Worm (Caenorhabditis elegans): ENCODE results near the gene tre-5.
A peak's percentile ranks its signal among the peaks of the same experiment; 100 is the strongest.
"Not testable (repeated sequence)": the region's sequence is repeated elsewhere in the genome, so short reads cannot be mapped to it uniquely, and the experiment has no call there.

Gene tre-5

ce11 chrII:55204-55603 lies at the start of gene tre-5:
TSS of gene tre-5 (minus strand) at chrII:55304.
- TF ChIP-seq flt-1 (GFP tag; IDR thresholded peaks at IDR 0.05) (no peak), tab-1 (GFP tag; IDR thresholded peaks at IDR 0.05) (no peak), T22C8.4 (GFP tag; IDR thresholded peaks at IDR 0.05) (no peak), ztf-23 (GFP tag; IDR thresholded peaks at IDR 0.05) (no peak)

ce11 chrII:104234-104633 lies 49.1 kb upstream of the tre-5 start, which contains the start of gene col-68:
TSS of gene col-68 (plus strand) at chrII:104534.
- no peak for TF ChIP-seq cog-1 (tag; optimal IDR thresholded peaks at IDR 0.05)
- TF ChIP-seq ztf-23 (GFP tag; IDR thresholded peaks at IDR 0.05), result no peak
- TF ChIP-seq klf-2 (GFP tag; conservative IDR thresholded peaks at IDR 0.05), result no peak
- no peak for TF ChIP-seq flt-1 (GFP tag; IDR thresholded peaks at IDR 0.05)
- TF ChIP-seq T22C8.4 (GFP tag; IDR thresholded peaks at IDR 0.05), result no peak
- no peak for TF ChIP-seq tab-1 (GFP tag; IDR thresholded peaks at IDR 0.05)
- TF ChIP-seq med-1 (GFP tag; optimal IDR thresholded peaks at IDR 0.05; ENCODE audit: insufficient read depth), result no peak
- no peak for TF ChIP-seq ztf-29 (GFP tag; IDR thresholded peaks at IDR 0.05)
- no peak for TF ChIP-seq ref-1 (GFP tag; conservative IDR thresholded peaks at IDR 0.05)

ce11 chrII:101176-101575 lies 46.1 kb upstream of the tre-5 start:
- TF ChIP-seq T22C8.4 (GFP tag; IDR thresholded peaks at IDR 0.05) (no peak), ztf-29 (GFP tag; IDR thresholded peaks at IDR 0.05) (no peak), klf-2 (GFP tag; conservative IDR thresholded peaks at IDR 0.05) (no peak), ztf-23 (GFP tag; IDR thresholded peaks at IDR 0.05) (no peak), flt-1 (GFP tag; IDR thresholded peaks at IDR 0.05) (no peak), tab-1 (GFP tag; IDR thresholded peaks at IDR 0.05) (no peak), ref-1 (GFP tag; conservative IDR thresholded peaks at IDR 0.05) (no peak), cog-1 (tag; optimal IDR thresholded peaks at IDR 0.05) (no peak), med-1 (GFP tag; optimal IDR thresholded peaks at IDR 0.05; ENCODE audit: insufficient read depth) (no peak)

ce11 chrII:98894-99293 lies 43.8 kb upstream of the tre-5 start, which contains the start of gene C50D2.10:
TSS of gene C50D2.10 (plus strand) at chrII:99138.
- not testable (repeated sequence) for TF ChIP-seq med-1 (GFP tag; optimal IDR thresholded peaks at IDR 0.05; ENCODE audit: insufficient read depth); ztf-23 (GFP tag; IDR thresholded peaks at IDR 0.05); ztf-29 (GFP tag; IDR thresholded peaks at IDR 0.05)

ce11 chrII:97992-98763 lies 43.1 kb upstream of the tre-5 start, which contains the start of the genes luc-7L3 and sftb-6:
TSS of gene luc-7L3 (minus strand) at chrII:98027.
TSS of gene sftb-6 (plus strand) at chrII:98404.
- no peak for TF ChIP-seq ztf-29 (GFP tag; IDR thresholded peaks at IDR 0.05)
- TF ChIP-seq ztf-23 (GFP tag; IDR thresholded peaks at IDR 0.05), result no peak
- TF ChIP-seq T22C8.4 (GFP tag; IDR thresholded peaks at IDR 0.05), result peak; percentile 28; the same call in 1 of the 2 replicates
- TF ChIP-seq tab-1 (GFP tag; IDR thresholded peaks at IDR 0.05), result no peak
- peak; percentile 13 for TF ChIP-seq cog-1 (tag; optimal IDR thresholded peaks at IDR 0.05)
- TF ChIP-seq med-1 (GFP tag; optimal IDR thresholded peaks at IDR 0.05; ENCODE audit: insufficient read depth), result no peak

ce11 chrII:95177-95576 lies 40.1 kb upstream of the tre-5 start, which contains the start of gene C50D2.7:
TSS of gene C50D2.7 (minus strand) at chrII:95277.
- no peak for TF ChIP-seq ztf-29 (GFP tag; IDR thresholded peaks at IDR 0.05)
- no peak for TF ChIP-seq tab-1 (GFP tag; IDR thresholded peaks at IDR 0.05)
- TF ChIP-seq klf-2 (GFP tag; conservative IDR thresholded peaks at IDR 0.05), result no peak
- no peak for TF ChIP-seq med-1 (GFP tag; optimal IDR thresholded peaks at IDR 0.05; ENCODE audit: insufficient read depth)
- TF ChIP-seq T22C8.4 (GFP tag; IDR thresholded peaks at IDR 0.05), result no peak
- no peak for TF ChIP-seq ztf-23 (GFP tag; IDR thresholded peaks at IDR 0.05)
- no peak for TF ChIP-seq cog-1 (tag; optimal IDR thresholded peaks at IDR 0.05)
- TF ChIP-seq ref-1 (GFP tag; conservative IDR thresholded peaks at IDR 0.05), result no peak
- no peak for TF ChIP-seq flt-1 (GFP tag; IDR thresholded peaks at IDR 0.05)

ce11 chrII:91419-91818 lies 36.3 kb upstream of the tre-5 start, which contains the start of gene mcat-1:
TSS of gene mcat-1 (minus strand) at chrII:91519.
- TF ChIP-seq ztf-23 (GFP tag; IDR thresholded peaks at IDR 0.05) (no peak), ztf-29 (GFP tag; IDR thresholded peaks at IDR 0.05) (no peak), klf-2 (GFP tag; conservative IDR thresholded peaks at IDR 0.05) (no peak), ref-1 (GFP tag; conservative IDR thresholded peaks at IDR 0.05) (no peak), tab-1 (GFP tag; IDR thresholded peaks at IDR 0.05) (no peak), med-1 (GFP tag; optimal IDR thresholded peaks at IDR 0.05; ENCODE audit: insufficient read depth) (no peak), cog-1 (tag; optimal IDR thresholded peaks at IDR 0.05) (no peak), flt-1 (GFP tag; IDR thresholded peaks at IDR 0.05) (no peak), T22C8.4 (GFP tag; IDR thresholded peaks at IDR 0.05) (no peak)

ce11 chrII:87937-88336 lies 32.8 kb upstream of the tre-5 start:
- TF ChIP-seq ref-1 (GFP tag; conservative IDR thresholded peaks at IDR 0.05) (no peak), flt-1 (GFP tag; IDR thresholded peaks at IDR 0.05) (no peak), ztf-29 (GFP tag; IDR thresholded peaks at IDR 0.05) (no peak), T22C8.4 (GFP tag; IDR thresholded peaks at IDR 0.05) (no peak), cog-1 (tag; optimal IDR thresholded peaks at IDR 0.05) (no peak), ztf-23 (GFP tag; IDR thresholded peaks at IDR 0.05) (no peak), klf-2 (GFP tag; conservative IDR thresholded peaks at IDR 0.05) (no peak)

ce11 chrII:86794-87193 lies 31.7 kb upstream of the tre-5 start:
- TF ChIP-seq T22C8.4 (GFP tag; IDR thresholded peaks at IDR 0.05) (no peak), ztf-23 (GFP tag; IDR thresholded peaks at IDR 0.05) (no peak), klf-2 (GFP tag; conservative IDR thresholded peaks at IDR 0.05) (no peak), med-1 (GFP tag; optimal IDR thresholded peaks at IDR 0.05; ENCODE audit: insufficient read depth) (no peak), tab-1 (GFP tag; IDR thresholded peaks at IDR 0.05) (no peak), ref-1 (GFP tag; conservative IDR thresholded peaks at IDR 0.05) (no peak), flt-1 (GFP tag; IDR thresholded peaks at IDR 0.05) (no peak), cog-1 (tag; optimal IDR thresholded peaks at IDR 0.05) (no peak), ztf-29 (GFP tag; IDR thresholded peaks at IDR 0.05) (no peak)

- no peak for TF ChIP-seq ref-1 (GFP tag; conservative IDR thresholded peaks at IDR 0.05)
- TF ChIP-seq cog-1 (tag; optimal IDR thresholded peaks at IDR 0.05), result no peak
- TF ChIP-seq klf-2 (GFP tag; conservative IDR thresholded peaks at IDR 0.05), result no peak
- TF ChIP-seq flt-1 (GFP tag; IDR thresholded peaks at IDR 0.05), result no peak
- TF ChIP-seq ztf-23 (GFP tag; IDR thresholded peaks at IDR 0.05), result no peak
- no peak for TF ChIP-seq ztf-29 (GFP tag; IDR thresholded peaks at IDR 0.05)
- TF ChIP-seq med-1 (GFP tag; optimal IDR thresholded peaks at IDR 0.05; ENCODE audit: insufficient read depth), result no peak
- TF ChIP-seq T22C8.4 (GFP tag; IDR thresholded peaks at IDR 0.05), result no peak
- no peak for TF ChIP-seq tab-1 (GFP tag; IDR thresholded peaks at IDR 0.05)
These were observed 29.0 kb upstream of the tre-5 start, which contains the start of gene C50D2.6 for ce11 chrII:84134-84533. TSS of gene C50D2.6 (plus strand) at chrII:84434.
